Fruit fly (Drosophila melanogaster) whole organism: ENCODE data around the gene CG5854.

ENCODE experiments used
- CG8478 ChIP-seq: fragments of >200 bp; optimal IDR thresholded peaks from 2 replicates; lab custom pipeline; 2018; ENCODE audit warnings: inconsistent platforms
- Dll ChIP-seq: fragments of >200 bp; optimal IDR thresholded peaks from 2 replicates; lab custom pipeline; 2017
- EcR ChIP-seq, 2 experiments: fragments of >200 bp; optimal IDR thresholded peaks; 2 replicates each; lab custom pipeline; 2017; ENCODE audit warnings: missing biosample characterization in 2 of 2, missing genetic modification characterization in 2 of 2, missing genetic modification reagents in 2 of 2
- pan ChIP-seq: fragments of >200 bp; optimal IDR thresholded peaks from 2 replicates; lab custom pipeline; 2017
- psq ChIP-seq: fragments of >200 bp; optimal IDR thresholded peaks from 2 replicates; lab custom pipeline; 2017
- usp ChIP-seq: fragments of >200 bp; optimal IDR thresholded peaks from 2 replicates; lab custom pipeline; 2017; ENCODE audit warnings: missing biosample characterization, missing genetic modification characterization, mixed read lengths

DNA sequence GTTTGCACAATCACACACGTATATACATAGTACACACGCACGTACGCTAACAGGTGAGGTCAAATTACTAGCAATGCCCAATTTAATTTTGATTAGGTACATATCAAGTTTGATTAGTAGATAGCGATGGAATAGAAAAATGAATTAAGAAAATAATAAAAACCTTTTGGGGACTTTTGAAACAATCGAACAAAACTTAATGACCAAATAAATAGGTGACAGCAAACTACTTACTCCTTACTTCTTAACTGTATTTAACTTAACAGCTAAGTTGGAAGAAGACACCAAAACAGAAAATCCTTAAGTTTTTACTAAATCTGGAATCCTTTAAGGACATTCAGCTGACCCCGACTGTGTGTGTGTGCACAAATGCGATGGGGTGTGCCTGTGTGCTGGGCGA lies 31.7 kb upstream of the CG5854 start:
- no peak for TF ChIP-seq CG8478 (lab: Kevin White, UChicago)
- TF ChIP-seq EcR (GFP tag; optimal IDR thresholded peaks at IDR 0.05; lab: Kevin White, UChicago) = no peak
- TF ChIP-seq pan (lab: Kevin White, UChicago) = no peak
- TF ChIP-seq usp (GFP tag; lab: Kevin White, UChicago) = no peak
- TF ChIP-seq Dll (lab: Kevin White, UChicago) = no peak
- TF ChIP-seq psq (lab: Kevin White, UChicago) = no peak
